Worm (Caenorhabditis elegans) whole organism, L4 larva: ENCODE measurements around the gene F59E12.17.

Source experiments
- Y105C5A.15 ChIP-seq: fragments of 200-800 bp; sonication (Bioruptor generic); IDR thresholded peaks from 2 replicates; pipeline ENCODE4 v1.3.6; 2022; ENCODE audit warnings: missing genetic modification characterization, missing compliant biosample characterization
- egl-27 ChIP-seq: sonication (generic microtip); optimal IDR thresholded peaks from 3 replicates; lab custom pipeline; 2017; ENCODE audit warnings: missing biosample characterization, missing genetic modification reagents, missing genetic modification characterization
- jun-1 ChIP-seq: fragments of 150-350 bp; optimal IDR thresholded peaks from 2 replicates; lab custom pipeline; 2014; ENCODE audit warnings: missing biosample characterization, missing genetic modification reagents, missing genetic modification characterization
- lin-29 ChIP-seq: fragments of 200-800 bp; sonication (Bioruptor generic); IDR thresholded peaks from 2 replicates; pipeline ENCODE4 v1.3.6; 2022; ENCODE audit warnings: missing genetic modification reagents, missing genetic modification characterization, missing compliant biosample characterization
- mdl-1 ChIP-seq, 2 experiments: fragments of 150-350 bp in 1 of 2; sonication (generic microtip) in 1 of 2; optimal IDR thresholded peaks; 2 replicates each; lab custom pipeline; 2014 to 2017; ENCODE audit warnings: missing biosample characterization in 2 of 2, missing genetic modification characterization in 2 of 2
- nhr-11 ChIP-seq: fragments of 150-350 bp; optimal IDR thresholded peaks from 2 replicates; lab custom pipeline; 2014; ENCODE audit warnings: missing biosample characterization, missing genetic modification characterization
- unc-39 ChIP-seq: sonication (generic microtip); optimal IDR thresholded peaks from 2 replicates; lab custom pipeline; 2017; ENCODE audit warnings: missing biosample characterization, missing genetic modification characterization
- unc-62 ChIP-seq, 3 experiments: fragments of 150-350 bp in 1 of 3; sonication (generic microtip); optimal IDR thresholded peaks in 2 of 3; peaks in 1 of 3; 1 replicate in 1 of 3; 2 replicates in 2 of 3; lab custom pipeline; 2014 to 2017; ENCODE audit warnings: missing biosample characterization in 3 of 3, missing genetic modification characterization in 3 of 3, missing genetic modification reagents in 3 of 3, missing genotype in 1 of 3

DNA sequence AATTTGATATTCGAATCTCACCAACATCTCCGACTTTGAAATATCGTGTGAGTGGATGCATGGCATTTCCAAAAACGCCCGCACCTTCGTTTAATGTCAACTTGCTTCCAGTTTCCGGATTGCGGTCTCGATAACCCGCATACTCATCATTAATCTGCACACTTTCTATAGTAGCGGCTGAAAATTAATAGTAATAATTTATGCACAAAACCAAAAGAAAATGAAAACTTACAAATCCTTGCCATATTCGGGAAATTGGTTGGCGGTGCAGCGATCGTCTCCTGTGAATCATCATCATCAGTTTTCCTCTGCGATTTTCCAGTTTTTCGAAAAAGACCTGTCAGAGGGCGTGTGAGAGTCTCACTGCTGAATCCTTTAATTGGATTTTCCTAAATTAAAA is 10.9 kb upstream of the F59E12.17 start:
- TF ChIP-seq jun-1 (tag; lab: Kevin White, UChicago): no peak
- TF ChIP-seq Y105C5A.15: no peak
- TF ChIP-seq egl-27: no peak
- no peak for TF ChIP-seq unc-39
- TF ChIP-seq unc-62 (GFP tag; optimal IDR thresholded peaks at IDR 0.05 in 1 of 2; lab: Kevin White, UChicago): no peak
- no peak for TF ChIP-seq unc-62 (tag; optimal IDR thresholded peaks at IDR 0.05; lab: Kevin White, UChicago)
- no peak for TF ChIP-seq nhr-11 (tag; lab: Kevin White, UChicago)
- TF ChIP-seq mdl-1 (tag; optimal IDR thresholded peaks at IDR 0.05; lab: Kevin White, UChicago): no peak
- TF ChIP-seq lin-29: no peak
